Worm (Caenorhabditis elegans) whole organism, L4 larva: ENCODE results near the gene dgtr-1.

ENCODE experiments used
- T20F7.1 ChIP-seq: fragments of 200-800 bp; sonication (Bioruptor generic); optimal IDR thresholded peaks from 2 replicates; lab custom pipeline; 2018; ENCODE audit warnings: mild to moderate bottlenecking, missing genetic modification characterization, missing compliant biosample characterization
- daf-12 ChIP-seq: fragments of 150-350 bp; optimal IDR thresholded peaks from 2 replicates; lab custom pipeline; 2014; ENCODE audit warnings: missing biosample characterization, missing genetic modification reagents, missing genetic modification characterization
- dmd-8 ChIP-seq: fragments of 200-800 bp; sonication (Bioruptor generic); IDR thresholded peaks from 2 replicates; pipeline ENCODE4 v1.3.6; 2022; ENCODE audit warnings: missing genetic modification characterization, missing compliant biosample characterization
- jun-1 ChIP-seq: fragments of 150-350 bp; optimal IDR thresholded peaks from 2 replicates; lab custom pipeline; 2014; ENCODE audit warnings: missing biosample characterization, missing genetic modification reagents, missing genetic modification characterization
- lin-38 ChIP-seq: fragments of 200-800 bp; sonication (Bioruptor generic); IDR thresholded peaks from 2 replicates; pipeline ENCODE4 v1.3.6; 2022; ENCODE audit warnings: missing genetic modification reagents, missing genetic modification characterization, missing compliant biosample characterization
- nhr-28 ChIP-seq: fragments of 150-350 bp; optimal IDR thresholded peaks from 2 replicates; lab custom pipeline; 2014; ENCODE audit warnings: missing biosample characterization, missing genetic modification characterization
- nhr-76 ChIP-seq: fragments of 150-350 bp; optimal IDR thresholded peaks from 2 replicates; lab custom pipeline; 2014; ENCODE audit warnings: missing biosample characterization, missing genetic modification characterization
- unc-62 ChIP-seq, 3 experiments: fragments of 150-350 bp in 1 of 3; sonication (generic microtip); optimal IDR thresholded peaks in 2 of 3; peaks in 1 of 3; 1 replicate in 1 of 3; 2 replicates in 2 of 3; lab custom pipeline; 2014 to 2017; ENCODE audit warnings: missing biosample characterization in 3 of 3, missing genetic modification characterization in 3 of 3, missing genetic modification reagents in 3 of 3, missing genotype in 1 of 3
- vab-7 ChIP-seq: fragments of 200-800 bp; sonication (Bioruptor generic); IDR thresholded peaks from 2 replicates; pipeline ENCODE4 v1.3.6; 2022; ENCODE audit warnings: missing genetic modification reagents, missing genetic modification characterization, missing compliant biosample characterization

DNA sequence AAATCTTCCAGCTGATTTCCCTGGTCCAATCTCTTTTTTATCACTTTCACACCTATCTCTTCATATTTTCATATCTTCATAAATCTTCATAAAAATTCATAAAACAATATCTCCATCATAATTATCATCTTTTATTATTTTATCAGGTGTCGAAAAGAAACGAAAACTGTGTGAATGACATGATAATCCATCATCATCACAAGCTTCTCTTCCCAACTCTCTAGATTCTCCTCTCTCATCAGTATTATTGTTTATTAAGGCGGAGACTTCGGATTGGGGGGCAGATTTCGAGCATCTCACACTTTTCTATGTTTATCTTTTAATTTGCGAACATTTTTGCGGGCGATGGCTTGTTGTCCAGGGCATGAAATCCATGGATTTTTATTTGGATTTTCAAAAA lies 32.7 kb upstream of the dgtr-1 start:
- TF ChIP-seq vab-7 (no peak), nhr-76 (tag; lab: Kevin White, UChicago) (no peak), daf-12 (tag; lab: Kevin White, UChicago) (no peak), jun-1 (no peak), lin-38 (no peak), T20F7.1 (GFP tag; lab: Kevin White, UChicago) (no peak), dmd-8 (GFP tag; lab: Robert Waterston, UW) (no peak), unc-62 (GFP tag; optimal IDR thresholded peaks at IDR 0.05 in 1 of 2; lab: Kevin White, UChicago) (no peak), unc-62 (tag; optimal IDR thresholded peaks at IDR 0.05; lab: Kevin White, UChicago) (no peak), nhr-28 (tag; lab: Kevin White, UChicago) (no peak)
